Worm (Caenorhabditis elegans): Measurements from ENCODE around the gene eif-3.F.

Gene eif-3.F

ce11 chrII:9356723-9357122 is 25.3 kb downstream of the eif-3.F start (continued):
- TF ChIP-seq elt-3 (tag; optimal IDR thresholded peaks at IDR 0.05) (peak in 1 of 6 experiments; percentile 60), lsy-2 (tag; optimal IDR thresholded peaks at IDR 0.05) (peak in 1 of 2 experiments; percentile 68)

- TF ChIP-seq lin-35 (GFP tag; optimal IDR thresholded peaks at IDR 0.05) (no peak), vab-15 (tag; optimal IDR thresholded peaks at IDR 0.05) (no peak), unc-130 (tag; optimal IDR thresholded peaks at IDR 0.05) (no peak), isw-1 (GFP tag; IDR thresholded peaks at IDR 0.05) (no peak), egl-13 (tag; optimal IDR thresholded peaks at IDR 0.05) (no peak), lin-39 (tag; optimal IDR thresholded peaks at IDR 0.05) (no peak), fkh-8 (tag; optimal IDR thresholded peaks at IDR 0.05) (no peak), fos-1 (tag; optimal IDR thresholded peaks at IDR 0.05) (no peak), rnt-1 (tag; optimal IDR thresholded peaks at IDR 0.05) (no peak), efl-3 (GFP tag; optimal IDR thresholded peaks at IDR 0.05) (no peak), ceh-63 (GFP tag; optimal IDR thresholded peaks at IDR 0.05) (no peak)
Measured at ce11 chrII:9358230-9358629, 26.8 kb downstream of the eif-3.F start, which contains the start of gene mel-11. mel-11 (plus strand) TSS chrII:9358530.

ce11 chrII:9362249-9362648 is 30.8 kb downstream of the eif-3.F start:
- no peak for TF ChIP-seq nhr-85 (tag)
- no peak for TF ChIP-seq unc-30 (tag; optimal IDR thresholded peaks at IDR 0.05)
- TF ChIP-seq unc-62 (GFP tag; optimal IDR thresholded peaks at IDR 0.05), result no peak
- no peak for TF ChIP-seq efl-1 (optimal IDR thresholded peaks at IDR 0.05)
- TF ChIP-seq efl-1 (GFP tag; optimal IDR thresholded peaks at IDR 0.05 in 1 of 2), result peak in 1 of 2 experiments; percentile 75
- no peak for TF ChIP-seq dsc-1 (tag; optimal IDR thresholded peaks at IDR 0.05)
- TF ChIP-seq mdl-1 (tag; optimal IDR thresholded peaks at IDR 0.05), result no peak

- TF ChIP-seq sptf-1 (tag; optimal IDR thresholded peaks at IDR 0.05), result no peak
- no peak for TF ChIP-seq efl-1 (optimal IDR thresholded peaks at IDR 0.05)
- TF ChIP-seq efl-1 (GFP tag; optimal IDR thresholded peaks at IDR 0.05 in 1 of 2), result no peak
- TF ChIP-seq nhr-47 (tag; optimal IDR thresholded peaks at IDR 0.05), result no peak
- no peak for TF ChIP-seq hpl-2 (GFP tag; optimal IDR thresholded peaks at IDR 0.05)
- TF ChIP-seq jun-1 (tag; optimal IDR thresholded peaks at IDR 0.05), result no peak
- no peak for TF ChIP-seq nhr-12 (tag; optimal IDR thresholded peaks at IDR 0.05)
- TF ChIP-seq ceh-63 (GFP tag; optimal IDR thresholded peaks at IDR 0.05), result no peak
- TF ChIP-seq unc-62 (GFP tag; optimal IDR thresholded peaks at IDR 0.05), result no peak
- TF ChIP-seq zip-4 (GFP tag; optimal IDR thresholded peaks at IDR 0.05), result no peak
- no peak for TF ChIP-seq fkh-8 (tag; optimal IDR thresholded peaks at IDR 0.05)
Measured at ce11 chrII:9369394-9369793, 38.0 kb downstream of the eif-3.F start.

ce11 chrII:9372393-9372792 is 41.0 kb downstream of the eif-3.F start, which contains the start of gene C06C3.3:
C06C3.3 (minus strand) TSS chrII:9372493.
- TF ChIP-seq efl-3 (GFP tag; optimal IDR thresholded peaks at IDR 0.05) (no peak), fkh-10 (GFP tag; optimal IDR thresholded peaks at IDR 0.05) (no peak), unc-98 (GFP tag; IDR thresholded peaks at IDR 0.05) (no peak), zag-1 (tag; optimal IDR thresholded peaks at IDR 0.05) (no peak), pax-3 (tag; optimal IDR thresholded peaks at IDR 0.05) (no peak), nhr-28 (tag; optimal IDR thresholded peaks at IDR 0.05) (no peak), mdl-1 (tag; optimal IDR thresholded peaks at IDR 0.05) (no peak), ets-5 (GFP tag; IDR thresholded peaks at IDR 0.05) (no peak), unc-130 (tag; optimal IDR thresholded peaks at IDR 0.05) (no peak)

- TF ChIP-seq tbx-2 (tag; optimal IDR thresholded peaks at IDR 0.05), result no peak
- no peak for TF ChIP-seq hlh-17 (GFP tag; optimal IDR thresholded peaks at IDR 0.05; ENCODE audit: borderline replicate concordance)
- no peak for TF ChIP-seq hlh-4 (tag; optimal IDR thresholded peaks at IDR 0.05)
- no peak for TF ChIP-seq tlp-1 (tag; optimal IDR thresholded peaks at IDR 0.05)
- TF ChIP-seq unc-98 (GFP tag; IDR thresholded peaks at IDR 0.05), result no peak
- TF ChIP-seq alr-1 (tag; optimal IDR thresholded peaks at IDR 0.05; ENCODE audit: borderline replicate concordance), result no peak
- no peak for TF ChIP-seq snpc-4 (tag; optimal IDR thresholded peaks at IDR 0.05)
- TF ChIP-seq lin-15B (tag; optimal IDR thresholded peaks at IDR 0.05), result no peak
- TF ChIP-seq unc-62 (GFP tag; optimal IDR thresholded peaks at IDR 0.05), result no peak
- no peak for TF ChIP-seq nhr-237 (tag; optimal IDR thresholded peaks at IDR 0.05)
- TF ChIP-seq sptf-1 (tag; optimal IDR thresholded peaks at IDR 0.05), result no peak
- no peak for TF ChIP-seq irx-1 (tag; optimal IDR thresholded peaks at IDR 0.05)
- no peak for TF ChIP-seq zip-4 (GFP tag; optimal IDR thresholded peaks at IDR 0.05)
- TF ChIP-seq ceh-88 (GFP tag; IDR thresholded peaks at IDR 0.05), result no peak
- TF ChIP-seq fos-1 (tag; optimal IDR thresholded peaks at IDR 0.05), result no peak
- no peak for TF ChIP-seq fkh-8 (tag; optimal IDR thresholded peaks at IDR 0.05)
- TF ChIP-seq ztf-11 (tag; optimal IDR thresholded peaks at IDR 0.05), result no peak
Measured at ce11 chrII:9372991-9373390, 41.5 kb downstream of the eif-3.F start, which contains the start of gene C06C3.4. C06C3.4 (plus strand) TSS chrII:9373291.
